Worm (Caenorhabditis elegans) whole organism, young adult: ENCODE measurements around the gene srh-308.
A peak's percentile ranks its signal among the peaks of the same experiment; 100 is the strongest.

Experiments
- B0336.3 ChIP-seq: fragments of 200-800 bp; sonication (Bioruptor generic); IDR thresholded peaks from 2 replicates; pipeline ENCODE4 v1.3.6; 2022; ENCODE audit warnings: missing genetic modification characterization, missing compliant biosample characterization
- C17E4.6 ChIP-seq: fragments of 200-800 bp; sonication (Bioruptor generic); IDR thresholded peaks from 2 replicates; pipeline ENCODE4 v1.3.6; 2022; ENCODE audit warnings: missing genetic modification reagents, missing genetic modification characterization, missing compliant biosample characterization
- F10E7.11 ChIP-seq: sonication (generic microtip); optimal IDR thresholded peaks from 2 replicates; lab custom pipeline; 2017; ENCODE audit warnings: mild to moderate bottlenecking, missing genetic modification characterization, moderate library complexity, missing compliant biosample characterization
- F22D6.2 ChIP-seq: sonication (generic microtip); optimal IDR thresholded peaks from 2 replicates; lab custom pipeline; 2016; ENCODE audit warnings: mild to moderate bottlenecking, missing genetic modification characterization, missing compliant biosample characterization
- F23B12.7 ChIP-seq: sonication (generic microtip); optimal IDR thresholded peaks from 2 replicates; lab custom pipeline; 2017; ENCODE audit warnings: missing genetic modification characterization, mild to moderate bottlenecking, missing compliant biosample characterization, antibody characterized with exemption, moderate library complexity; ENCODE audit not compliant: insufficient read depth
- F49E8.2 ChIP-seq: sonication (generic microtip); optimal IDR thresholded peaks from 3 replicates; lab custom pipeline; 2017; ENCODE audit warnings: missing genetic modification characterization, mild to moderate bottlenecking, missing compliant biosample characterization, antibody characterized with exemption, moderate library complexity; ENCODE audit not compliant: insufficient read depth
- K11D2.4 ChIP-seq: fragments of 200-800 bp; sonication (Bioruptor generic); IDR thresholded peaks from 2 replicates; pipeline ENCODE4 v1.3.6; 2022; ENCODE audit warnings: missing genetic modification reagents, missing genetic modification characterization, missing compliant biosample characterization
- Y53G8AR.9 ChIP-seq: fragments of 200-800 bp; sonication (Bioruptor generic); conservative IDR thresholded peaks from 2 replicates; pipeline ENCODE4 v1.3.6; 2022; ENCODE audit warnings: missing genetic modification reagents, missing genetic modification characterization, missing compliant biosample characterization
- Y67H2A.10 ChIP-seq: fragments of 200-800 bp; sonication (Bioruptor generic); conservative IDR thresholded peaks from 2 replicates; pipeline ENCODE4 v1.3.6; 2022; ENCODE audit warnings: missing genetic modification reagents, missing genetic modification characterization, missing compliant biosample characterization
- atf-7 ChIP-seq: sonication (generic microtip); optimal IDR thresholded peaks from 2 replicates; lab custom pipeline; 2017; ENCODE audit warnings: mild to moderate bottlenecking, missing genetic modification characterization, missing compliant biosample characterization
- attf-5 ChIP-seq: fragments of 200-800 bp; sonication (Bioruptor generic); optimal IDR thresholded peaks from 2 replicates; lab custom pipeline; 2018; ENCODE audit warnings: mild to moderate bottlenecking, missing genetic modification characterization, missing compliant biosample characterization
- bed-2 ChIP-seq: fragments of 200-800 bp; sonication (Bioruptor generic); IDR thresholded peaks from 2 replicates; pipeline ENCODE4 v1.3.6; 2022; ENCODE audit warnings: missing genetic modification reagents, missing genetic modification characterization, missing compliant biosample characterization
- ccch-3 ChIP-seq: fragments of 200-800 bp; sonication (Bioruptor generic); optimal IDR thresholded peaks from 2 replicates; lab custom pipeline; 2018; ENCODE audit warnings: mild to moderate bottlenecking, missing genetic modification characterization, missing compliant biosample characterization
- ceh-27 ChIP-seq: fragments of 200-800 bp; sonication (Bioruptor generic); optimal IDR thresholded peaks from 2 replicates; lab custom pipeline; 2018; ENCODE audit warnings: mild to moderate bottlenecking, missing genetic modification characterization, moderate library complexity, missing compliant biosample characterization
- ceh-91 ChIP-seq: fragments of 200-800 bp; sonication (Bioruptor generic); IDR thresholded peaks from 2 replicates; pipeline ENCODE4 v1.3.6; 2022; ENCODE audit warnings: missing genetic modification reagents, missing genetic modification characterization, missing compliant biosample characterization
- chd-7 ChIP-seq: sonication (generic microtip); optimal IDR thresholded peaks from 2 replicates; lab custom pipeline; 2016; ENCODE audit warnings: mild to moderate bottlenecking, missing genetic modification characterization, moderate library complexity, missing compliant biosample characterization
- dox-1 ChIP-seq: fragments of 200-800 bp; sonication (Bioruptor generic); IDR thresholded peaks from 2 replicates; pipeline ENCODE4 v1.3.6; 2022; ENCODE audit warnings: missing genetic modification reagents, missing genetic modification characterization, missing compliant biosample characterization
- egl-18 ChIP-seq: fragments of 200-800 bp; sonication (Bioruptor generic); IDR thresholded peaks from 2 replicates; pipeline ENCODE4 v1.3.6; 2022; ENCODE audit warnings: missing genetic modification reagents, missing genetic modification characterization, missing compliant biosample characterization
- egl-44 ChIP-seq: fragments of 200-800 bp; sonication (Bioruptor generic); IDR thresholded peaks from 2 replicates; pipeline ENCODE4 v1.3.6; 2022; ENCODE audit warnings: missing genetic modification reagents, missing genetic modification characterization, missing compliant biosample characterization
- egrh-3 ChIP-seq: fragments of 200-800 bp; sonication (Bioruptor generic); IDR thresholded peaks from 2 replicates; pipeline ENCODE4 v1.3.6; 2022; ENCODE audit warnings: missing genetic modification reagents, missing genetic modification characterization, missing compliant biosample characterization
- fkh-3 ChIP-seq: sonication (generic microtip); optimal IDR thresholded peaks from 2 replicates; lab custom pipeline; 2016; ENCODE audit warnings: mild to moderate bottlenecking, missing genetic modification characterization, missing compliant biosample characterization
- gei-17 ChIP-seq: fragments of 200-800 bp; sonication (Bioruptor generic); optimal IDR thresholded peaks from 2 replicates; lab custom pipeline; 2018; ENCODE audit warnings: mild to moderate bottlenecking, missing genetic modification characterization, missing compliant biosample characterization
- hmg-1.2 ChIP-seq: fragments of 200-800 bp; sonication (Bioruptor generic); IDR thresholded peaks from 2 replicates; pipeline ENCODE4 v1.3.6; 2022; ENCODE audit warnings: missing genetic modification reagents, missing genetic modification characterization, missing compliant biosample characterization
- hsf-1 ChIP-seq: fragments of 200-800 bp; sonication (Bioruptor generic); IDR thresholded peaks from 2 replicates; pipeline ENCODE4 v1.3.6; 2022; ENCODE audit warnings: missing genetic modification reagents, missing genetic modification characterization, missing compliant biosample characterization
- let-526 ChIP-seq: fragments of 200-800 bp; sonication (Bioruptor generic); IDR thresholded peaks from 2 replicates; pipeline ENCODE4 v1.3.6; 2022; ENCODE audit warnings: missing genetic modification reagents, missing genetic modification characterization, missing compliant biosample characterization
- let-607 ChIP-seq, 2 experiments: fragments of 200-800 bp in 1 of 2; sonication (Bioruptor generic) in 1 of 2; sonication (generic microtip) in 1 of 2; optimal IDR thresholded peaks; 2 replicates each; lab custom pipeline; 2016 to 2018; ENCODE audit warnings: mild to moderate bottlenecking in 2 of 2, missing compliant biosample characterization in 2 of 2, missing genetic modification characterization in 2 of 2, moderate library complexity in 2 of 2, missing genotype in 1 of 2
- lin-35 ChIP-seq, 3 experiments: fragments of 150-350 bp in 2 of 3; sonication (generic microtip) in 1 of 3; optimal IDR thresholded peaks; 2 replicates each; lab custom pipeline; 2014 to 2018; ENCODE audit warnings: missing biosample characterization in 3 of 3, missing genetic modification characterization in 3 of 3, missing genetic modification reagents in 3 of 3
- lin-40 ChIP-seq: sonication (generic microtip); optimal IDR thresholded peaks from 2 replicates; lab custom pipeline; 2016; ENCODE audit warnings: missing genetic modification characterization, mild to moderate bottlenecking, missing compliant biosample characterization, missing genotype, missing genetic modification reagents
- lin-54 ChIP-seq: fragments of 200-800 bp; sonication (Bioruptor generic); optimal IDR thresholded peaks from 2 replicates; lab custom pipeline; 2018; ENCODE audit warnings: mild to moderate bottlenecking, missing genetic modification characterization, missing compliant biosample characterization
- lir-1 ChIP-seq: fragments of 200-800 bp; sonication (Bioruptor generic); conservative IDR thresholded peaks from 2 replicates; pipeline ENCODE4 v1.3.6; 2022; ENCODE audit warnings: missing genetic modification reagents, missing genetic modification characterization, missing compliant biosample characterization
- lsl-1 ChIP-seq: fragments of 200-800 bp; sonication (Bioruptor generic); optimal IDR thresholded peaks from 2 replicates; lab custom pipeline; 2018; ENCODE audit warnings: mild to moderate bottlenecking, missing genetic modification characterization, moderate library complexity, missing compliant biosample characterization
- nfyb-1 ChIP-seq: fragments of 200-800 bp; sonication (Bioruptor generic); IDR thresholded peaks from 2 replicates; pipeline ENCODE4 v1.3.6; 2022; ENCODE audit warnings: missing genetic modification reagents, missing genetic modification characterization, missing compliant biosample characterization
- nhr-120 ChIP-seq: fragments of 200-800 bp; sonication (Bioruptor generic); IDR thresholded peaks from 2 replicates; pipeline ENCODE4 v1.3.6; 2022; ENCODE audit warnings: missing genetic modification characterization, missing compliant biosample characterization
- nhr-80 ChIP-seq: sonication (generic microtip); optimal IDR thresholded peaks from 2 replicates; lab custom pipeline; 2016; ENCODE audit warnings: missing genetic modification characterization, missing compliant biosample characterization
- nhr-90 ChIP-seq: sonication (generic microtip); optimal IDR thresholded peaks from 2 replicates; lab custom pipeline; 2016; ENCODE audit warnings: missing genotype, mild to moderate bottlenecking, missing genetic modification characterization, missing compliant biosample characterization
- pbrm-1 ChIP-seq: fragments of 200-800 bp; sonication (Bioruptor generic); IDR thresholded peaks from 2 replicates; pipeline ENCODE4 v1.3.6; 2022; ENCODE audit warnings: missing genetic modification reagents, missing genetic modification characterization, missing compliant biosample characterization
- sdz-38 ChIP-seq: sonication (generic microtip); optimal IDR thresholded peaks from 2 replicates; lab custom pipeline; 2016; ENCODE audit warnings: missing genotype, missing genetic modification characterization, missing compliant biosample characterization
- sea-2 ChIP-seq: fragments of 200-800 bp; sonication (Bioruptor generic); IDR thresholded peaks from 2 replicates; pipeline ENCODE4 v1.3.6; 2022; ENCODE audit warnings: missing genetic modification characterization, missing compliant biosample characterization
- snpc-4 ChIP-seq, 5 experiments: fragments of 150-350 bp in 1 of 5; sonication (generic microtip) in 4 of 5; optimal IDR thresholded peaks; 2 replicates each; lab custom pipeline; 2014 to 2018; ENCODE audit warnings: missing genetic modification characterization in 5 of 5, missing biosample characterization in 3 of 5, antibody characterized with exemption in 2 of 5, mild to moderate bottlenecking in 2 of 5, missing compliant biosample characterization in 2 of 5, missing genotype in 2 of 5, moderate library complexity in 2 of 5, missing genetic modification reagents in 1 of 5
- unc-130 ChIP-seq: sonication (generic microtip); optimal IDR thresholded peaks from 2 replicates; lab custom pipeline; 2016; ENCODE audit warnings: missing genetic modification reagents, missing genetic modification characterization, missing compliant biosample characterization
- ztf-18 ChIP-seq: sonication (generic microtip); optimal IDR thresholded peaks from 2 replicates; lab custom pipeline; 2016; ENCODE audit warnings: missing genotype, mild to moderate bottlenecking, missing genetic modification characterization, missing compliant biosample characterization
- ztf-28 ChIP-seq: fragments of 200-800 bp; sonication (Bioruptor generic); IDR thresholded peaks from 2 replicates; pipeline ENCODE4 v1.3.6; 2022; ENCODE audit warnings: missing genetic modification reagents, missing genetic modification characterization, missing compliant biosample characterization
- ztf-3 ChIP-seq: fragments of 200-800 bp; sonication (Bioruptor generic); optimal IDR thresholded peaks from 2 replicates; lab custom pipeline; 2018; ENCODE audit warnings: mild to moderate bottlenecking, missing genetic modification characterization, missing compliant biosample characterization

Gene srh-308

DNA sequence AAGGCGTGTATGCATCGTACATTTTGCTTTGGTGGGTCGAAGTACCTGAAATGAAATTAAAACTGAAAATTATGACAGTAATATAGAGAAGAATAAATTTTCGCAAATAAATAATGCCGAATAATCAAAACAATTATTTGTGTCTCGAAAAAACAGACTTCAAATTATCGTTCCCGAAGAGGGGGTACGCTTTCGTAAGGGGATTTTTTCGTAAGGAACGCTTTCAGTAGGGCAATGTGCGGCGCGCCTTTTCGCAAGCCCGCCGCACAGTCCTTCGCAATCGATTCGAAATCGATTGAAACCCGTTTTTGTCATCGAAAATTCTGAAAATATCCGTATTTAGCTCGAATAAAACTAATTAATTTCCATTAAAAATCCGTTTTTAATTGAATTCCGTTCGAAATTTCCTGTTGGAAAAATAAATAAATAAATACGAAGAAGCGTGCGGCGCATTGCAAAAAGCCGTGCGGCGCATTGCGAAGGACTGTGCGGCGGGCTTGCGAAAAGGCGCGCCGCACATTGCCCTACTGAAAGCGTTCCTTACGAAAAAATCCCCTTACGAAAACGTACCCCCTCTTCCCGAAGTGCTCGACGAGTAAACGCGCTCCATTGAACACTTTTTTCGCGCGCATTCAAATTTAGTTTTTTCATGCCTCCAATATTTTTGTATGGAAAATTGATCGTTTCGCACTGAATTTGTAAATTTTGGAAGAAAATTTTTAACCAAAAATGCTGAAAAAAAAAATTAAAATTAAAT, 21.1 kb upstream of the srh-308 start, which contains the start of gene vps-39 (continued):
- TF ChIP-seq hsf-1 (peak; percentile 83), B0336.3 (0 out of 2 replicates have a peak, but pooled peaks have one; percentile 39), attf-5 (GFP tag; lab: Kevin White, UChicago) (peak; percentile 69), Y53G8AR.9 (GFP tag; lab: Robert Waterston, UW) (peak; percentile 92), ceh-91 (GFP tag; lab: Robert Waterston, UW) (peak; percentile 97), ztf-28 (GFP tag; lab: Robert Waterston, UW) (peak; percentile 98), let-526 (GFP tag; lab: Robert Waterston, UW) (peak; percentile 57; the same call in 1 of the 2 replicates), C17E4.6 (GFP tag; lab: Robert Waterston, UW) (peak; percentile 94), egrh-3 (GFP tag; lab: Robert Waterston, UW) (peak; percentile 88), hmg-1.2 (peak; percentile 82), ztf-18 (peak; percentile 22), nfyb-1 (peak; percentile 97), K11D2.4 (peak; percentile 94), egl-44 (GFP tag; lab: Robert Waterston, UW) (peak; percentile 92), ceh-27 (GFP tag; lab: Kevin White, UChicago) (peak; percentile 31), sea-2 (GFP tag; lab: Robert Waterston, UW) (peak; percentile 87; the same call in 1 of the 2 replicates), nhr-80 (tag; lab: Kevin White, UChicago) (peak; percentile 22), lir-1 (GFP tag; lab: Robert Waterston, UW) (peak; percentile 69), bed-2 (GFP tag; lab: Robert Waterston, UW) (peak; percentile 87), egl-18 (GFP tag; lab: Robert Waterston, UW) (0 out of 2 replicates have a peak, but pooled peaks have one; percentile 35)

DNA sequence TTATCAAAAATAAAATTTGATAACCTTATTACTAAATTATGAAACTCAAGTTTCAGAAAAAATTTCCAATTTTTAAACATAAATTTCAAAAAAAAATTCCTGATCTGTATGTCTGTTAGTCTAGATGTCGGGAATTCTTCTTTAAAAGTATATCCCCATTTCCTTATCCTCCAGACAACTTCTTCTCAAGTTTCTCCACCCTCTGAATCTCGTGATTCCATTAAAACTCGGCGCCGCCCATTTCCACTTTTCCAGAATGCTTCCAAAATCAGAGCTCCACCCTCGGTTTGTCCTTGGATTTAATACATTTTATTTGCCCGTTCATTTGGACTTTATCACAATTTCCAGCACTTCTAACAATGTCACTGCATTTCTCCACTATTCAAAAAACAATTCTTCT, 16.3 kb upstream of the srh-308 start, which contains the start of gene ins-10:
TSS of gene ins-10 (plus strand) at position 301 of the 400 bp plus-strand sequence.
- TF ChIP-seq F23B12.7 (no peak), atf-7 (no peak), lsl-1 (GFP tag; lab: Kevin White, UChicago) (no peak), F10E7.11 (tag; lab: Kevin White, UChicago) (no peak), chd-7 (tag; lab: Kevin White, UChicago) (no peak), nhr-90 (tag; lab: Kevin White, UChicago) (no peak), hsf-1 (no peak), unc-130 (GFP tag; lab: Kevin White, UChicago) (no peak), attf-5 (GFP tag; lab: Kevin White, UChicago) (no peak), dox-1 (no peak), lin-54 (GFP tag; lab: Kevin White, UChicago) (no peak)

DNA sequence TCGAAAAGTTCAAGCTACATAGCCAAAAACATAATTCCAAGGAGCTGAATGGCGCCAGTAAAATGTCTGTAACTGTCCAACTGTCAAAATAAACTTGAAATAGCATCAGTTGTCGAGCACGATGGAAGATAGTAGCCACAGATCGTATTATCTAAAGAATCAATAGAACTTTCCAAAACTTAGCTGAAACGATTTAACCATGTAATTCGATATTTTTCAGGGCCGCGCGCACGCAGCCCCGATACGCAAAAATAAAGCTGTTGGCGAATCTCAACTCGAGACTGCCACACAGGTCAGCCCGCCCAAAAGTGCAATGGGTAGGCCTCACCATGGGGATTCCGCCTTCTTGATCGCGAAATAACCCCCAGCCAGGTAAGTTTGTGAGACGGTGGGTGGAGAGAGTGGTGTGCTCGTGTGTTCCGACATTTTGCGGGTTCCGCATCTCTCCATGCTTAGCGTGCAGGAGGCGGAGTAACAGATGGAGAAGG, 10.9 kb upstream of the srh-308 start:
- no peak for TF ChIP-seq sdz-38 (tag; lab: Kevin White, UChicago)
- peak in 1 of 2 experiments; percentile 15 for TF ChIP-seq let-607 (tag; optimal IDR thresholded peaks at IDR 0.05; lab: Kevin White, UChicago)
- no peak for TF ChIP-seq lin-40 (tag; lab: Kevin White, UChicago)
- TF ChIP-seq ztf-28 (GFP tag; lab: Robert Waterston, UW): peak; percentile 57; the same call in 1 of the 2 replicates
- TF ChIP-seq hsf-1: peak; percentile 74
- peak; percentile 57; the same call in 1 of the 2 replicates for TF ChIP-seq egl-44 (GFP tag; lab: Robert Waterston, UW)
- peak; percentile 89 for TF ChIP-seq snpc-4 (GFP tag; optimal IDR thresholded peaks at IDR 0.05; lab: Kevin White, UChicago)
- peak; percentile 93 to 99 (median 96) for TF ChIP-seq snpc-4 (tag; optimal IDR thresholded peaks at IDR 0.05; lab: Kevin White, UChicago)
- TF ChIP-seq F49E8.2 (tag; lab: Kevin White, UChicago): peak; percentile 8
- TF ChIP-seq nhr-120: no peak
- TF ChIP-seq lin-54 (GFP tag; lab: Kevin White, UChicago): peak; percentile 61
- TF ChIP-seq ccch-3 (GFP tag; lab: Kevin White, UChicago): no peak
- peak in 1 of 3 experiments; percentile 50 for TF ChIP-seq lin-35 (GFP tag; optimal IDR thresholded peaks at IDR 0.05; lab: Kevin White, UChicago)
- TF ChIP-seq Y67H2A.10 (GFP tag; lab: Robert Waterston, UW): 0 out of 2 replicates have a peak, but pooled peaks have one; percentile 31
- TF ChIP-seq fkh-3 (tag; lab: Kevin White, UChicago): no peak
- peak; percentile 12 for TF ChIP-seq F22D6.2 (tag; lab: Kevin White, UChicago)
- TF ChIP-seq ztf-3 (GFP tag; lab: Kevin White, UChicago): no peak
- no peak for TF ChIP-seq nfyb-1
- no peak for TF ChIP-seq gei-17 (GFP tag; lab: Kevin White, UChicago)
- peak; percentile 94 for TF ChIP-seq pbrm-1 (GFP tag; lab: Robert Waterston, UW)
